Worm (Caenorhabditis elegans) whole organism, L4 larva: ENCODE measurements around the gene F54E7.9.

Source experiments
- D1046.2 ChIP-seq: fragments of 200-800 bp; sonication (Bioruptor generic); IDR thresholded peaks from 2 replicates; pipeline ENCODE4 v1.3.6; 2022; ENCODE audit warnings: missing genetic modification characterization, missing compliant biosample characterization
- F10B5.3 ChIP-seq: sonication (generic microtip); optimal IDR thresholded peaks from 2 replicates; lab custom pipeline; 2016; ENCODE audit warnings: mild to moderate bottlenecking, missing genetic modification characterization, missing compliant biosample characterization
- F26F4.8 ChIP-seq: fragments of 200-800 bp; sonication (Bioruptor generic); conservative IDR thresholded peaks from 2 replicates; pipeline ENCODE4 v1.3.6; 2022; ENCODE audit warnings: missing genetic modification characterization, missing compliant biosample characterization
- F49E8.2 ChIP-seq: sonication (generic microtip); optimal IDR thresholded peaks from 2 replicates; lab custom pipeline; 2016; ENCODE audit warnings: missing compliant biosample characterization, mild to moderate bottlenecking, missing genetic modification characterization, borderline replicate concordance
- T20F7.1 ChIP-seq: fragments of 200-800 bp; sonication (Bioruptor generic); optimal IDR thresholded peaks from 2 replicates; lab custom pipeline; 2018; ENCODE audit warnings: mild to moderate bottlenecking, missing genetic modification characterization, missing compliant biosample characterization
- T26A8.4 ChIP-seq: fragments of 200-800 bp; sonication (Bioruptor generic); IDR thresholded peaks from 2 replicates; pipeline ENCODE4 v1.3.6; 2022; ENCODE audit warnings: missing genetic modification characterization, missing compliant biosample characterization
- Y48G9A.11 ChIP-seq: fragments of 200-800 bp; sonication (Bioruptor generic); IDR thresholded peaks from 2 replicates; pipeline ENCODE4 v1.3.6; 2022; ENCODE audit warnings: missing genetic modification reagents, missing genetic modification characterization, missing compliant biosample characterization
- Y5F2A.4 ChIP-seq: fragments of 200-800 bp; sonication (Bioruptor generic); optimal IDR thresholded peaks from 2 replicates; lab custom pipeline; 2018; ENCODE audit warnings: mild to moderate bottlenecking, missing genetic modification characterization, missing compliant biosample characterization
- ZK337.2 ChIP-seq: fragments of 200-800 bp; sonication (Bioruptor generic); IDR thresholded peaks from 2 replicates; pipeline ENCODE4 v1.3.6; 2022; ENCODE audit warnings: missing genetic modification reagents, missing genetic modification characterization, missing compliant biosample characterization
- ZK546.5 ChIP-seq, 2 experiments: sonication (generic microtip); optimal IDR thresholded peaks; 2 replicates each; lab custom pipeline; 2017; ENCODE audit warnings: missing biosample characterization in 2 of 2, missing genetic modification characterization in 2 of 2
- aha-1 ChIP-seq: fragments of 150-350 bp; peaks from one replicate; lab custom pipeline; 2014; ENCODE audit warnings: missing biosample characterization, missing genetic modification characterization
- aly-2 ChIP-seq: sonication (generic microtip); optimal IDR thresholded peaks from 2 replicates; lab custom pipeline; 2018; ENCODE audit warnings: missing biosample characterization, missing genetic modification characterization
- ama-1 ChIP-seq: fragments of 150-350 bp; optimal IDR thresholded peaks from 2 replicates; lab custom pipeline; 2014; ENCODE audit warnings: inconsistent platforms, mixed read lengths
- arid-1 ChIP-seq: fragments of 200-800 bp; sonication (Bioruptor generic); conservative IDR thresholded peaks from 2 replicates; pipeline ENCODE4 v1.3.6; 2022; ENCODE audit warnings: missing genetic modification reagents, missing genetic modification characterization, missing compliant biosample characterization
- ceh-32 ChIP-seq: sonication (generic microtip); optimal IDR thresholded peaks from 2 replicates; lab custom pipeline; 2016; ENCODE audit warnings: mild to moderate bottlenecking, missing genetic modification characterization, missing compliant biosample characterization; ENCODE audit not compliant: poor library complexity
- ceh-44 ChIP-seq: fragments of 200-800 bp; sonication (Bioruptor generic); IDR thresholded peaks from 2 replicates; pipeline ENCODE4 v1.3.6; 2022; ENCODE audit warnings: missing genetic modification reagents, missing genetic modification characterization, missing compliant biosample characterization
- ceh-62 ChIP-seq: sonication (generic microtip); optimal IDR thresholded peaks from 2 replicates; lab custom pipeline; 2017; ENCODE audit warnings: missing biosample characterization, missing genetic modification characterization
- ceh-82 ChIP-seq: sonication (generic microtip); optimal IDR thresholded peaks from 2 replicates; lab custom pipeline; 2017; ENCODE audit warnings: missing biosample characterization, missing genetic modification characterization
- cey-2 ChIP-seq: sonication (generic microtip); optimal IDR thresholded peaks from 3 replicates; lab custom pipeline; 2017; ENCODE audit warnings: missing genetic modification characterization, mild to moderate bottlenecking, missing compliant biosample characterization, antibody characterized with exemption, borderline replicate concordance; ENCODE audit not compliant: insufficient read depth
- daf-19 ChIP-seq: fragments of 200-800 bp; sonication (Bioruptor generic); conservative IDR thresholded peaks from 2 replicates; pipeline ENCODE4 v1.3.6; 2022; ENCODE audit warnings: missing genetic modification characterization, missing compliant biosample characterization
- dmd-6 ChIP-seq: fragments of 200-800 bp; sonication (Bioruptor generic); IDR thresholded peaks from 2 replicates; pipeline ENCODE4 v1.3.6; 2022; ENCODE audit warnings: missing genetic modification reagents, missing genetic modification characterization, missing compliant biosample characterization
- dpl-1 ChIP-seq: fragments of 150-350 bp; optimal IDR thresholded peaks from 2 replicates; lab custom pipeline; 2014; ENCODE audit warnings: missing biosample characterization, missing genetic modification reagents, missing genetic modification characterization
- dve-1 ChIP-seq: sonication (generic microtip); optimal IDR thresholded peaks from 2 replicates; lab custom pipeline; 2017; ENCODE audit warnings: antibody characterized with exemption, mild to moderate bottlenecking, missing genetic modification characterization, missing compliant biosample characterization; ENCODE audit not compliant: insufficient read depth
- fkh-10 ChIP-seq: fragments of 150-350 bp; optimal IDR thresholded peaks from 2 replicates; lab custom pipeline; 2014; ENCODE audit warnings: missing biosample characterization, missing genetic modification reagents, missing genetic modification characterization
- hlh-11 ChIP-seq: fragments of 200-800 bp; sonication (Bioruptor generic); optimal IDR thresholded peaks from 2 replicates; lab custom pipeline; 2018; ENCODE audit warnings: mild to moderate bottlenecking, missing genetic modification characterization, missing compliant biosample characterization
- hmg-1.1 ChIP-seq: fragments of 200-800 bp; sonication (Bioruptor generic); IDR thresholded peaks from 2 replicates; pipeline ENCODE4 v1.3.6; 2022; ENCODE audit warnings: missing genetic modification reagents, missing genetic modification characterization, missing compliant biosample characterization
- lin-15B ChIP-seq: fragments of 150-350 bp; sonication (generic microtip); optimal IDR thresholded peaks from 3 replicates; lab custom pipeline; 2014; ENCODE audit warnings: missing biosample characterization, missing genetic modification characterization
- lin-29 ChIP-seq: fragments of 200-800 bp; sonication (Bioruptor generic); IDR thresholded peaks from 2 replicates; pipeline ENCODE4 v1.3.6; 2022; ENCODE audit warnings: missing genetic modification reagents, missing genetic modification characterization, missing compliant biosample characterization
- lin-38 ChIP-seq: fragments of 200-800 bp; sonication (Bioruptor generic); IDR thresholded peaks from 2 replicates; pipeline ENCODE4 v1.3.6; 2022; ENCODE audit warnings: missing genetic modification reagents, missing genetic modification characterization, missing compliant biosample characterization
- lir-3 ChIP-seq: sonication (generic microtip); optimal IDR thresholded peaks from 2 replicates; lab custom pipeline; 2016; ENCODE audit warnings: mild to moderate bottlenecking, missing genetic modification characterization, missing compliant biosample characterization
- madf-5 ChIP-seq, 2 experiments: fragments of 200-800 bp; sonication (Bioruptor generic); IDR thresholded peaks; 2 replicates each; pipeline ENCODE4 v1.3.6; 2022; ENCODE audit warnings: missing compliant biosample characterization in 2 of 2, missing genetic modification characterization in 2 of 2
- madf-9 ChIP-seq: fragments of 200-800 bp; sonication (Bioruptor generic); conservative IDR thresholded peaks from 2 replicates; pipeline ENCODE4 v1.3.6; 2022; ENCODE audit warnings: missing genetic modification reagents, missing genetic modification characterization, missing compliant biosample characterization
- mdl-1 ChIP-seq, 2 experiments: fragments of 150-350 bp in 1 of 2; sonication (generic microtip) in 1 of 2; optimal IDR thresholded peaks; 2 replicates each; lab custom pipeline; 2014 to 2017; ENCODE audit warnings: missing biosample characterization in 2 of 2, missing genetic modification characterization in 2 of 2
- mes-2 ChIP-seq: sonication (generic microtip); optimal IDR thresholded peaks from 2 replicates; lab custom pipeline; 2016; ENCODE audit warnings: missing genotype, mild to moderate bottlenecking, missing genetic modification characterization, missing compliant biosample characterization; ENCODE audit not compliant: poor library complexity, severe bottlenecking
- mxl-2 ChIP-seq: fragments of 200-800 bp; sonication (Bioruptor generic); conservative IDR thresholded peaks from 2 replicates; pipeline ENCODE4 v1.3.6; 2022; ENCODE audit warnings: missing genetic modification reagents, missing genetic modification characterization, missing compliant biosample characterization
- nhr-111 ChIP-seq: fragments of 200-800 bp; sonication (Bioruptor generic); optimal IDR thresholded peaks from 2 replicates; lab custom pipeline; 2018; ENCODE audit warnings: mild to moderate bottlenecking, missing genetic modification characterization, missing compliant biosample characterization
- nhr-237 ChIP-seq: sonication (generic microtip); optimal IDR thresholded peaks from 2 replicates; lab custom pipeline; 2017; ENCODE audit warnings: missing biosample characterization, missing genetic modification characterization
- nhr-28 ChIP-seq: fragments of 150-350 bp; optimal IDR thresholded peaks from 2 replicates; lab custom pipeline; 2014; ENCODE audit warnings: missing biosample characterization, missing genetic modification characterization
- nhr-48 ChIP-seq: sonication (generic microtip); optimal IDR thresholded peaks from 2 replicates; lab custom pipeline; 2016; ENCODE audit warnings: mild to moderate bottlenecking, missing genetic modification characterization, missing compliant biosample characterization
- nhr-6 ChIP-seq: fragments of 150-350 bp; optimal IDR thresholded peaks from 2 replicates; lab custom pipeline; 2014; ENCODE audit warnings: missing biosample characterization, missing genetic modification characterization
- nhr-76 ChIP-seq: fragments of 150-350 bp; optimal IDR thresholded peaks from 2 replicates; lab custom pipeline; 2014; ENCODE audit warnings: missing biosample characterization, missing genetic modification characterization
- pha-4 ChIP-seq, 2 experiments: fragments of 150-350 bp in 1 of 2; fragments of 200-800 bp in 1 of 2; sonication (Bioruptor generic) in 1 of 2; IDR thresholded peaks in 1 of 2; optimal IDR thresholded peaks in 1 of 2; 2 replicates each; pipeline versions ENCODE4 v1.3.6 to Lab custom; 2014 to 2022; ENCODE audit warnings: missing genetic modification characterization in 2 of 2, missing genetic modification reagents in 2 of 2, missing biosample characterization in 1 of 2, missing compliant biosample characterization in 1 of 2
- set-16 ChIP-seq: fragments of 200-800 bp; sonication (Bioruptor generic); IDR thresholded peaks from 2 replicates; pipeline ENCODE4 v1.3.6; 2022; ENCODE audit warnings: missing genetic modification reagents, missing genetic modification characterization, missing compliant biosample characterization
- skn-1 ChIP-seq: fragments of 150-350 bp; optimal IDR thresholded peaks from 2 replicates; lab custom pipeline; 2014; ENCODE audit warnings: missing biosample characterization, missing genetic modification characterization
- snpc-4 ChIP-seq: fragments of 150-350 bp; optimal IDR thresholded peaks from 2 replicates; lab custom pipeline; 2014; ENCODE audit warnings: missing biosample characterization, missing genetic modification characterization
- spr-1 ChIP-seq: sonication (generic microtip); optimal IDR thresholded peaks from 2 replicates; lab custom pipeline; 2016; ENCODE audit warnings: mild to moderate bottlenecking, missing genetic modification characterization, missing compliant biosample characterization
- spr-3 ChIP-seq: fragments of 200-800 bp; sonication (Bioruptor generic); optimal IDR thresholded peaks from 2 replicates; lab custom pipeline; 2018; ENCODE audit warnings: mild to moderate bottlenecking, missing genetic modification characterization, missing compliant biosample characterization
- vab-7 ChIP-seq: fragments of 200-800 bp; sonication (Bioruptor generic); IDR thresholded peaks from 2 replicates; pipeline ENCODE4 v1.3.6; 2022; ENCODE audit warnings: missing genetic modification reagents, missing genetic modification characterization, missing compliant biosample characterization
- zag-1 ChIP-seq: fragments of 150-350 bp; optimal IDR thresholded peaks from 2 replicates; lab custom pipeline; 2014; ENCODE audit warnings: missing biosample characterization, missing genetic modification characterization
- zfp-2 ChIP-seq: sonication (generic microtip); optimal IDR thresholded peaks from 2 replicates; lab custom pipeline; 2016; ENCODE audit warnings: mild to moderate bottlenecking, missing genetic modification characterization, missing compliant biosample characterization
- ztf-7 ChIP-seq: fragments of 150-350 bp; optimal IDR thresholded peaks from 2 replicates; lab custom pipeline; 2014; ENCODE audit warnings: missing biosample characterization, missing genetic modification characterization

The F54E7.9 gene

ce11 chrIII:5688246-5688645 is 10.6 kb upstream of the F54E7.9 start (continued):
- no peak for TF ChIP-seq spr-3
- no peak for TF ChIP-seq F10B5.3
- TF ChIP-seq arid-1 (GFP tag; lab: Robert Waterston, UW): no peak
- no peak for TF ChIP-seq ceh-82
- no peak for TF ChIP-seq pha-4 (GFP tag; IDR thresholded peaks at IDR 0.05; lab: Robert Waterston, UW)
- peak; percentile 73 for TF ChIP-seq pha-4 (tag; optimal IDR thresholded peaks at IDR 0.05; lab: Kevin White, UChicago)
- no peak for TF ChIP-seq lir-3 (tag; lab: Kevin White, UChicago)
- TF ChIP-seq daf-19: no peak
- no peak for TF ChIP-seq lin-29 (GFP tag; lab: Robert Waterston, UW)
- TF ChIP-seq snpc-4: no peak
- peak; percentile 40 for TF ChIP-seq nhr-28 (tag; lab: Kevin White, UChicago)
- no peak for TF ChIP-seq nhr-111 (GFP tag; lab: Kevin White, UChicago)
- TF ChIP-seq dmd-6 (GFP tag; lab: Robert Waterston, UW): peak; percentile 35; the same call in 1 of the 2 replicates
- no peak for TF ChIP-seq nhr-76
- TF ChIP-seq aly-2 (tag; lab: Kevin White, UChicago): no peak
- TF ChIP-seq ZK337.2 (GFP tag; lab: Robert Waterston, UW): no peak
- peak; percentile 30 for TF ChIP-seq dpl-1 (GFP tag; lab: Kevin White, UChicago)
- no peak for TF ChIP-seq zag-1 (tag; lab: Kevin White, UChicago)
- no peak for TF ChIP-seq Y48G9A.11 (GFP tag; lab: Robert Waterston, UW)
- no peak for TF ChIP-seq F49E8.2 (tag; lab: Kevin White, UChicago)
- TF ChIP-seq hmg-1.1 (GFP tag; lab: Robert Waterston, UW): peak; percentile 60; the same call in 1 of the 2 replicates
- no peak for TF ChIP-seq set-16 (GFP tag; lab: Robert Waterston, UW)
- no peak for TF ChIP-seq ceh-32 (tag; lab: Kevin White, UChicago)
- TF ChIP-seq zfp-2 (tag; lab: Kevin White, UChicago): no peak
- no peak for TF ChIP-seq madf-9 (GFP tag; lab: Robert Waterston, UW)
- TF ChIP-seq dve-1 (tag; lab: Kevin White, UChicago): peak; percentile 73
- TF ChIP-seq aha-1: peak; percentile 4
- no peak for TF ChIP-seq D1046.2
- no peak for TF ChIP-seq T20F7.1
- TF ChIP-seq ceh-44 (GFP tag; lab: Robert Waterston, UW): no peak
- TF ChIP-seq lin-15B (tag; lab: Kevin White, UChicago): no peak
- no peak for TF ChIP-seq F26F4.8
- TF ChIP-seq nhr-48 (tag; lab: Kevin White, UChicago): no peak
- peak; percentile 47 for TF ChIP-seq mes-2
- no peak for TF ChIP-seq ceh-62 (tag; lab: Kevin White, UChicago)
- no peak for TF ChIP-seq nhr-6 (tag; lab: Kevin White, UChicago)
- TF ChIP-seq ztf-7 (tag; lab: Kevin White, UChicago): no peak
- no peak; the same call in 1 of the 2 replicates for TF ChIP-seq lin-38
- TF ChIP-seq madf-5 (GFP tag; IDR thresholded peaks at IDR 0.05; lab: Robert Waterston, UW): no peak
- TF ChIP-seq T26A8.4 (GFP tag; lab: Robert Waterston, UW): peak; percentile 35; the same call in 1 of the 2 replicates
- no peak for TF ChIP-seq ama-1 (lab: Kevin White, UChicago)
- no peak for TF ChIP-seq skn-1 (tag; lab: Kevin White, UChicago)
- no peak for TF ChIP-seq nhr-237 (tag; lab: Kevin White, UChicago)
- TF ChIP-seq ZK546.5 (tag; optimal IDR thresholded peaks at IDR 0.05; lab: Kevin White, UChicago): no peak
- TF ChIP-seq Y5F2A.4: no peak
- no peak for TF ChIP-seq spr-1
- no peak for TF ChIP-seq vab-7 (GFP tag; lab: Robert Waterston, UW)
- no peak for TF ChIP-seq cey-2 (tag; lab: Kevin White, UChicago)
- peak in 1 of 2 experiments; percentile 51 for TF ChIP-seq mdl-1 (tag; optimal IDR thresholded peaks at IDR 0.05; lab: Kevin White, UChicago)
- TF ChIP-seq mxl-2: no peak
- peak; percentile 52 for TF ChIP-seq hlh-11 (tag; lab: Kevin White, UChicago)
- TF ChIP-seq fkh-10 (GFP tag; lab: Kevin White, UChicago): peak; percentile 91
